Worm (Caenorhabditis elegans) whole organism, early embryonic: Measurements from ENCODE around the gene F38B7.11.

Source experiments
- B0310.2 ChIP-seq: sonication (generic microtip); optimal IDR thresholded peaks from 2 replicates; lab custom pipeline; 2016; ENCODE audit warnings: mild to moderate bottlenecking, missing genetic modification characterization, missing compliant biosample characterization
- F13C5.2 ChIP-seq: sonication (generic microtip); optimal IDR thresholded peaks from 2 replicates; lab custom pipeline; 2017; ENCODE audit warnings: mild to moderate bottlenecking, missing genetic modification characterization, inconsistent platforms, missing compliant biosample characterization
- aly-1 ChIP-seq: sonication (generic microtip); optimal IDR thresholded peaks from 2 replicates; lab custom pipeline; 2016; ENCODE audit warnings: missing genetic modification characterization, missing compliant biosample characterization
- ama-1 ChIP-seq: fragments of 150-350 bp; optimal IDR thresholded peaks from 2 replicates; lab custom pipeline; 2014
- ceh-13 ChIP-seq: fragments of 200-800 bp; sonication (Bioruptor generic); optimal IDR thresholded peaks from 2 replicates; lab custom pipeline; 2018; ENCODE audit warnings: mild to moderate bottlenecking, missing genetic modification characterization, missing compliant biosample characterization
- ceh-36 ChIP-seq: sonication (generic microtip); optimal IDR thresholded peaks from 2 replicates; lab custom pipeline; 2016; ENCODE audit warnings: missing genetic modification characterization, inconsistent platforms, missing compliant biosample characterization
- ets-7 ChIP-seq: sonication (generic microtip); optimal IDR thresholded peaks from 2 replicates; lab custom pipeline; 2016; ENCODE audit warnings: missing genotype, missing genetic modification characterization, missing compliant biosample characterization
- flt-1 ChIP-seq: fragments of 200-800 bp; sonication (Bioruptor generic); IDR thresholded peaks from 2 replicates; pipeline ENCODE4 v1.3.6; 2022; ENCODE audit warnings: missing genetic modification characterization, missing compliant biosample characterization
- hmbx-1 ChIP-seq: sonication (generic microtip); optimal IDR thresholded peaks from 2 replicates; lab custom pipeline; 2016; ENCODE audit warnings: mild to moderate bottlenecking, missing genetic modification characterization, missing compliant biosample characterization
- hmg-4 ChIP-seq: fragments of 200-800 bp; sonication (Bioruptor generic); optimal IDR thresholded peaks from 2 replicates; lab custom pipeline; 2018; ENCODE audit warnings: mild to moderate bottlenecking, missing genetic modification characterization, missing compliant biosample characterization
- hnd-1 ChIP-seq: sonication (generic microtip); optimal IDR thresholded peaks from 2 replicates; lab custom pipeline; 2016; ENCODE audit warnings: missing genetic modification characterization, missing compliant biosample characterization
- pes-1 ChIP-seq: fragments of 200-800 bp; sonication (Bioruptor generic); IDR thresholded peaks from 2 replicates; pipeline ENCODE4 v1.3.6; 2022; ENCODE audit warnings: missing genetic modification reagents, missing genetic modification characterization, missing compliant biosample characterization
- scrt-1 ChIP-seq: fragments of 200-800 bp; sonication (Bioruptor generic); IDR thresholded peaks from 2 replicates; pipeline ENCODE4 v1.3.6; 2022; ENCODE audit warnings: missing genetic modification characterization, missing compliant biosample characterization
- sea-1 ChIP-seq: fragments of 200-800 bp; sonication (Bioruptor generic); conservative IDR thresholded peaks from 2 replicates; pipeline ENCODE4 v1.3.6; 2022; ENCODE audit warnings: missing genetic modification characterization, missing compliant biosample characterization
- tbx-11 ChIP-seq: fragments of 200-800 bp; sonication (Bioruptor generic); IDR thresholded peaks from 2 replicates; pipeline ENCODE4 v1.3.6; 2022; ENCODE audit warnings: missing genetic modification characterization, missing compliant biosample characterization
- tbx-37 ChIP-seq: fragments of 200-800 bp; sonication (Bioruptor generic); conservative IDR thresholded peaks from 2 replicates; pipeline ENCODE4 v1.3.6; 2022; ENCODE audit warnings: missing genetic modification reagents, missing genetic modification characterization, missing compliant biosample characterization
- tra-4 ChIP-seq: sonication (generic microtip); optimal IDR thresholded peaks from 2 replicates; lab custom pipeline; 2017; ENCODE audit warnings: missing genetic modification characterization, missing compliant biosample characterization

The F38B7.11 gene

ce11 chrV:11521448-11521847, 25.4 kb upstream of the F38B7.11 start, which contains the start of gene pafo-1:
pafo-1 (plus strand) TSS chrV:11521703.
- TF ChIP-seq hmg-4 = peak; percentile 27
- no peak for TF ChIP-seq tra-4
- TF ChIP-seq flt-1 (GFP tag; lab: Robert Waterston, UW) = 0 out of 2 replicates have a peak, but pooled peaks have one; percentile 23
- TF ChIP-seq ceh-36 (tag; lab: Kevin White, UChicago) = peak; percentile 40
- no peak for TF ChIP-seq aly-1 (tag; lab: Kevin White, UChicago)
- 0 out of 2 replicates have a peak, but pooled peaks have one; percentile 23 for TF ChIP-seq sea-1
- TF ChIP-seq hmbx-1 (tag; lab: Kevin White, UChicago) = no peak
- peak; percentile 83 for TF ChIP-seq F13C5.2
- TF ChIP-seq tbx-37 (GFP tag; lab: Robert Waterston, UW) = peak; percentile 61
- no peak for TF ChIP-seq ets-7 (tag; lab: Kevin White, UChicago)
- no peak for TF ChIP-seq pes-1 (GFP tag; lab: Robert Waterston, UW)
- no peak for TF ChIP-seq B0310.2 (tag; lab: Kevin White, UChicago)
- TF ChIP-seq ama-1 (lab: Kevin White, UChicago) = no peak
- no peak for TF ChIP-seq ceh-13
- TF ChIP-seq tbx-11 = no peak
- no peak for TF ChIP-seq scrt-1 (GFP tag; lab: Robert Waterston, UW)

- TF ChIP-seq tbx-37 (GFP tag; lab: Robert Waterston, UW) (no peak), hmbx-1 (tag; lab: Kevin White, UChicago) (no peak), sea-1 (no peak), ets-7 (tag; lab: Kevin White, UChicago) (no peak), B0310.2 (tag; lab: Kevin White, UChicago) (no peak), pes-1 (GFP tag; lab: Robert Waterston, UW) (no peak), flt-1 (GFP tag; lab: Robert Waterston, UW) (no peak), tbx-11 (no peak), tra-4 (no peak), aly-1 (tag; lab: Kevin White, UChicago) (no peak), F13C5.2 (no peak)
Observed at ce11 chrV:11525338-11525737, 21.6 kb upstream of the F38B7.11 start.

DNA sequence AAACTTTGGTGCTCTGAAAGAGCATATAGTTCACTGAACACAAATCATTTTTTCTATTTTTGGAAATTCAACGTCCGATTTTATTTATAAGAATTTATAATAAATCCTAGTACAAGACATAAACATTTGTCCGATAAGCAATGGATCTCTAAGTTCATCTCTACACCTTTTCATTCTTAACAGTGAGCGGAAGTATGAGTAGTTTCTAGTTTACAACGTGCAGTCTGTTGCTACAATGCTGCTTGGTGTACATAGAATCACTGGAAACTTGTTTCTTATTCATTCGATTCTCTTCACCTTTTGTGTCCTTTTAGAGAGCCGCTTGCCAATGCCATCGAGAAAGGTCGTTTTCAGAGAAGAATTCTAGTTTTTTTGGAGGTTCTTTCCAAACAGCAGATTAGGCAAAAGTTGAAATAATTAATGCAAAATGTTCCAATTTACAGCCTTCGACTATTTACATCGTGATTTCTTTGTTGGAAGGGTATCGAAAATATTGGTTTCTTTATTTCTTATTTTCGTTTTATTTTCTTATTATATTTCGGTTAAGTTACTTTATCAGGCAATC, 19.9 kb upstream of the F38B7.11 start:
- TF ChIP-seq pes-1 (GFP tag; lab: Robert Waterston, UW) = no peak
- no peak for TF ChIP-seq flt-1 (GFP tag; lab: Robert Waterston, UW)

DNA sequence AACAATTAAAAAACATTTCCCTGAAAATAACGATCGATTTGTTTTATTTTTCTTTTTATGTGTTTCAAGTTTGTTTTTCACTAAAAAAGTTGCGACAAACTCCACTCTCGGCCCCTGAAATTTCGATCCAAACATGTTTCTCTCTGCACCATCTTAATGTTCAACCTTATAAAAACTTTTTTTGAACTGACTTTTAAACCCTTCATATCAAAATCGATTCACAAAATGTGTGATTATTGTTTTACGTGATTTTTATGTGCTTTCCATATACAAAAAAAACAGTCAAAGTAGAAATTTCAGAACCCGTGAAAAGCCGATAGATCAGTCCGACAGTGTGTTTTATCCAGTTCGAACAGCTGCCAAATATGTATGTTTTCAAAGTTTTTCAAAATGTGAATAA, 19.4 kb upstream of the F38B7.11 start, which contains the start of gene ccch-1:
ccch-1 (plus strand) TSS at position 301 of the 400 bp plus-strand sequence.
- TF ChIP-seq ama-1 (lab: Kevin White, UChicago) (no peak), aly-1 (tag; lab: Kevin White, UChicago) (no peak), ceh-36 (tag; lab: Kevin White, UChicago) (no peak), ets-7 (tag; lab: Kevin White, UChicago) (no peak), tra-4 (no peak)

ce11 chrV:11528633-11529327, 18.1 kb upstream of the F38B7.11 start:
- TF ChIP-seq ama-1 (lab: Kevin White, UChicago) = no peak
- no peak for TF ChIP-seq tbx-37 (GFP tag; lab: Robert Waterston, UW)
- 0 out of 2 replicates have a peak, but pooled peaks have one; percentile 26 for TF ChIP-seq scrt-1 (GFP tag; lab: Robert Waterston, UW)
- TF ChIP-seq hmbx-1 (tag; lab: Kevin White, UChicago) = no peak
- no peak for TF ChIP-seq pes-1 (GFP tag; lab: Robert Waterston, UW)

DNA sequence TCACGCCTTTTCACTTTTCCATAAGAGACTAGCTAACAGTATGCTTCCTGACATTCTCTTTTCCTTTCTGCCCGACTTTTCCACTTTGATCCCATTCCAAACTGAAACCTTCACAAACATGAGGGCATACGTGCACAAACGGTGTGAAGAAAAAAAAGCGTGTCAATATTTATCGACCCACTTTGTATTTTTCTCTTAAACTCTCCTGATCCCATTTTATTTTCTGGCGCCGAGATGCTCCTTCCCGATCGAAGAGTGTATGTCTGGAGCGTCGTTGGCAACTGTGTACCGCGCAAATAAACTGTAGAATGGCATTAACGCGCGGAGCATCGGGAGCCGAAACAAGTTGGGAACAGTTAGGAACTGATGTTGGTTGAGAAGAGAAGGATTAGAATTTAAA, 17.4 kb upstream of the F38B7.11 start:
- TF ChIP-seq F13C5.2 = no peak
- TF ChIP-seq hnd-1 (tag; lab: Kevin White, UChicago) = no peak

- TF ChIP-seq tbx-11 (no peak), hmg-4 (no peak), sea-1 (no peak), ama-1 (lab: Kevin White, UChicago) (no peak), ets-7 (tag; lab: Kevin White, UChicago) (no peak), tra-4 (no peak), ceh-36 (tag; lab: Kevin White, UChicago) (no peak), hnd-1 (tag; lab: Kevin White, UChicago) (no peak), B0310.2 (tag; lab: Kevin White, UChicago) (no peak), ceh-13 (no peak), tbx-37 (GFP tag; lab: Robert Waterston, UW) (no peak), hmbx-1 (tag; lab: Kevin White, UChicago) (no peak), pes-1 (GFP tag; lab: Robert Waterston, UW) (no peak), flt-1 (GFP tag; lab: Robert Waterston, UW) (no peak), scrt-1 (GFP tag; lab: Robert Waterston, UW) (no peak)
Observed at ce11 chrV:11531100-11531499, 15.8 kb upstream of the F38B7.11 start.

DNA sequence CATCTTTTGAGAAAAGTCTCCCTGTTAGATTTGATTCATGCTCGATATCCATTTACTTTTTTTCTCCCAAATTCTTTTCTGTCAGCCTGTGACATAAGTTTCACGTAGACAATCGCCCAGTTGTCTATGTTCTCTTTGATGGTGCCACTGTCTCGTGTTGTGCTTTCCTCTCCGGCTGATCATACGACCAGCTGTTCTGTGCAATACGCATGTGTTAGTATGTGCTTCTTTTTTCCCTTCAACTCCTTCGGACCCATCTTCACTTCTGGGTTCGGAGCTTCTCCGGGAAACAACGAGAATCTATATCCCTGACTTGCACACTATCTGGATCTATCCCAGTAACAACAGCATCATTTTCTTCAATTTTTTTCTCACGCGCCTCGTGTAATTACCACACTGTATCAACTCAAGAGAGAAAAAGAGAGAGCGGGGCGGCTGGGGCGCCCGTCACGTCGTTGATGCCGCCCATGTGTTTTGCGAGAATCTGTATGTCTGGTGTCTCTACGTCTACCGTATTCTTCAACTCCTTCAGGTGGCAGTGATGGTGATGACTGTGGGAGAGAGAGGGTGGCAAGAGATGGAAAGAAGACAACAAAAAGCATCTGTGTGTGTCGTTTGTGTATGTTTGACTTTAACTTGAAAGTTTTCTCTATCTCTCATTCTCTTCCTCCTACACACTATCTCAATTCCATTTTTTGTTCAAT, 14.9 kb upstream of the F38B7.11 start:
- peak; percentile 60 for TF ChIP-seq hmg-4
- no peak for TF ChIP-seq F13C5.2
